Worm (Caenorhabditis elegans): ENCODE results near the gene F22B5.5.
A peak's percentile ranks its signal among the peaks of the same experiment; 100 is the strongest.

F22B5.5 gene

ce11 chrII:8412935-8413334 is 41.5 kb downstream of the F22B5.5 start:
- TF ChIP-seq F13H6.1 (tag; optimal IDR thresholded peaks at IDR 0.05): no peak
- TF ChIP-seq fos-1 (tag; optimal IDR thresholded peaks at IDR 0.05): peak; percentile 20

- TF ChIP-seq ztf-1 (GFP tag; conservative IDR thresholded peaks at IDR 0.05) (no peak), mab-5 (tag; optimal IDR thresholded peaks at IDR 0.05) (no peak), ZK546.5 (tag; optimal IDR thresholded peaks at IDR 0.05) (no peak), blmp-1 (tag; optimal IDR thresholded peaks at IDR 0.05; ENCODE audit: insufficient read depth) (no peak), mdl-1 (tag; optimal IDR thresholded peaks at IDR 0.05) (no peak), skn-1 (tag; optimal IDR thresholded peaks at IDR 0.05) (no peak), ama-1 (optimal IDR thresholded peaks at IDR 0.05) (no peak), nhr-25 (tag; optimal IDR thresholded peaks at IDR 0.05) (no peak), Y55F3AM.14 (GFP tag; optimal IDR thresholded peaks at IDR 0.05) (no peak), elt-1 (tag; optimal IDR thresholded peaks at IDR 0.05) (no peak), lin-39 (tag; optimal IDR thresholded peaks at IDR 0.05) (no peak), elt-3 (tag; optimal IDR thresholded peaks at IDR 0.05) (no peak), nhr-12 (tag; optimal IDR thresholded peaks at IDR 0.05) (no peak), ztf-11 (tag; optimal IDR thresholded peaks at IDR 0.05) (no peak), ceh-16 (tag; optimal IDR thresholded peaks at IDR 0.05) (peak; percentile 7), nhr-237 (tag; optimal IDR thresholded peaks at IDR 0.05) (no peak), lin-13 (GFP tag; optimal IDR thresholded peaks at IDR 0.05) (no peak), sem-4 (tag; optimal IDR thresholded peaks at IDR 0.05) (no peak), alr-1 (tag; optimal IDR thresholded peaks at IDR 0.05) (no peak), unc-62 (GFP tag; optimal IDR thresholded peaks at IDR 0.05) (no peak), aly-2 (tag; optimal IDR thresholded peaks at IDR 0.05) (no peak), snpc-4 (tag; optimal IDR thresholded peaks at IDR 0.05) (no peak), nhr-129 (tag; optimal IDR thresholded peaks at IDR 0.05) (no peak), fos-1 (tag; optimal IDR thresholded peaks at IDR 0.05) (peak; percentile 51), sma-9 (GFP tag; optimal IDR thresholded peaks at IDR 0.05) (peak; percentile 30), sma-9 (tag; optimal IDR thresholded peaks at IDR 0.05) (no peak), dmd-4 (tag; optimal IDR thresholded peaks at IDR 0.05) (no peak)
Observed at ce11 chrII:8412061-8412721, 42.2 kb downstream of the F22B5.5 start, which contains the start of gene efl-3. Gene efl-3 (plus strand): TSS chrII:8412671.

- TF ChIP-seq nhr-237 (tag; optimal IDR thresholded peaks at IDR 0.05) (no peak), unc-55 (GFP tag; optimal IDR thresholded peaks at IDR 0.05) (no peak), elt-1 (tag; optimal IDR thresholded peaks at IDR 0.05) (no peak), nhr-11 (tag; optimal IDR thresholded peaks at IDR 0.05) (no peak), nhr-77 (tag; optimal IDR thresholded peaks at IDR 0.05) (no peak), fos-1 (tag; optimal IDR thresholded peaks at IDR 0.05) (no peak), gmeb-1 (tag; optimal IDR thresholded peaks at IDR 0.05) (no peak)
Observed at ce11 chrII:8411002-8411401, 43.4 kb downstream of the F22B5.5 start.

- TF ChIP-seq sem-4 (tag; optimal IDR thresholded peaks at IDR 0.05) (peak; percentile 28), ztf-4 (tag; optimal IDR thresholded peaks at IDR 0.05) (no peak)
Observed at ce11 chrII:8409538-8409937, 44.9 kb downstream of the F22B5.5 start.

ce11 chrII:8407491-8407890 is 46.9 kb downstream of the F22B5.5 start, which contains the start of gene sra-13:
Gene sra-13 (plus strand): TSS chrII:8407685.
- TF ChIP-seq ztf-4 (tag; optimal IDR thresholded peaks at IDR 0.05) (no peak), unc-62 (GFP tag; optimal IDR thresholded peaks at IDR 0.05) (no peak), lin-11 (tag; optimal IDR thresholded peaks at IDR 0.05) (no peak), sma-9 (GFP tag; optimal IDR thresholded peaks at IDR 0.05) (no peak), sma-9 (tag; optimal IDR thresholded peaks at IDR 0.05) (no peak), nhr-12 (tag; optimal IDR thresholded peaks at IDR 0.05) (no peak), mbf-1 (tag; optimal IDR thresholded peaks at IDR 0.05) (no peak), lsy-2 (tag; optimal IDR thresholded peaks at IDR 0.05) (no peak), dmd-4 (tag; optimal IDR thresholded peaks at IDR 0.05) (no peak), gmeb-1 (tag; optimal IDR thresholded peaks at IDR 0.05) (no peak)

Data from whole organism, L2 larva.